Worm (Caenorhabditis elegans) whole organism, late embryonic: Measurements from ENCODE around the gene brf-1.

Source experiments
- Y22D7AL.16 ChIP-seq: sonication (generic microtip); optimal IDR thresholded peaks from 2 replicates; lab custom pipeline; 2016; ENCODE audit warnings: missing genetic modification characterization, missing compliant biosample characterization
- ahr-1 ChIP-seq: sonication (generic microtip); optimal IDR thresholded peaks from 2 replicates; lab custom pipeline; 2016; ENCODE audit warnings: missing genetic modification characterization, missing compliant biosample characterization
- ceh-24 ChIP-seq: sonication (generic microtip); optimal IDR thresholded peaks from 2 replicates; lab custom pipeline; 2016; ENCODE audit warnings: mild to moderate bottlenecking, missing genetic modification characterization, missing compliant biosample characterization
- dmd-4 ChIP-seq: sonication (generic microtip); optimal IDR thresholded peaks from 2 replicates; lab custom pipeline; 2016; ENCODE audit warnings: borderline replicate concordance, missing genetic modification characterization, missing compliant biosample characterization
- fkh-10 ChIP-seq: fragments of 150-350 bp; optimal IDR thresholded peaks from 2 replicates; lab custom pipeline; 2014; ENCODE audit warnings: missing biosample characterization, missing genetic modification reagents, missing genetic modification characterization
- hlh-30 ChIP-seq: sonication (generic microtip); optimal IDR thresholded peaks from 2 replicates; lab custom pipeline; 2017; ENCODE audit warnings: antibody characterized with exemption, missing genetic modification characterization, missing compliant biosample characterization; ENCODE audit not compliant: insufficient read depth
- unc-42 ChIP-seq: sonication (generic microtip); optimal IDR thresholded peaks from 2 replicates; lab custom pipeline; 2016; ENCODE audit warnings: missing genotype, missing genetic modification characterization, missing compliant biosample characterization

- TF ChIP-seq fkh-10 (no peak), unc-42 (no peak), hlh-30 (tag; lab: Kevin White, UChicago) (no peak), ceh-24 (no peak), Y22D7AL.16 (no peak), ahr-1 (tag; lab: Kevin White, UChicago) (no peak), dmd-4 (no peak)
Measured at ce11 chrII:7317468-7317867, 11.8 kb downstream of the brf-1 start, which contains the start of gene F21D12.2.
